Worm (Caenorhabditis elegans): ENCODE data around the gene Y58A7A.1.

ce11 chrV:5052233-5052632 is 17.1 kb downstream of the Y58A7A.1 start, which contains the start of gene K11D12.12:
- TF ChIP-seq T22C8.4 (GFP tag; IDR thresholded peaks at IDR 0.05) (no peak), ztf-23 (GFP tag; IDR thresholded peaks at IDR 0.05) (no peak), klf-2 (GFP tag; conservative IDR thresholded peaks at IDR 0.05) (no peak), med-1 (GFP tag; optimal IDR thresholded peaks at IDR 0.05; ENCODE audit: insufficient read depth) (no peak), flt-1 (GFP tag; IDR thresholded peaks at IDR 0.05) (no peak), cog-1 (tag; optimal IDR thresholded peaks at IDR 0.05) (no peak), ztf-29 (GFP tag; IDR thresholded peaks at IDR 0.05) (no peak), ref-1 (GFP tag; conservative IDR thresholded peaks at IDR 0.05) (no peak)
